Worm (Caenorhabditis elegans) whole organism, mixed stage, embryonic: Measurements from ENCODE around the gene srbc-37.

Experiments
- M03D4.4 ChIP-seq: sonication (generic microtip); optimal IDR thresholded peaks from 2 replicates; lab custom pipeline; 2017; ENCODE audit warnings: mild to moderate bottlenecking, missing genetic modification characterization, missing compliant biosample characterization
- bed-3 ChIP-seq: fragments of 200-800 bp; sonication (Bioruptor generic); optimal IDR thresholded peaks from 3 replicates; lab custom pipeline; 2018; ENCODE audit warnings: mild to moderate bottlenecking, missing genetic modification characterization, moderate library complexity, missing compliant biosample characterization
- blmp-1 ChIP-seq: fragments of 150-350 bp; optimal IDR thresholded peaks from 2 replicates; lab custom pipeline; 2014; ENCODE audit warnings: missing biosample characterization, missing genetic modification characterization
- ceh-83 ChIP-seq: fragments of 200-800 bp; sonication (Bioruptor generic); optimal IDR thresholded peaks from 2 replicates; lab custom pipeline; 2018; ENCODE audit warnings: mild to moderate bottlenecking, missing genetic modification characterization, missing compliant biosample characterization
- ces-1 ChIP-seq: fragments of 150-350 bp; optimal IDR thresholded peaks from 2 replicates; lab custom pipeline; 2014; ENCODE audit warnings: missing biosample characterization, missing genetic modification reagents, missing genetic modification characterization
- cnd-1 ChIP-seq: fragments of 200-800 bp; sonication (Bioruptor generic); optimal IDR thresholded peaks from 2 replicates; lab custom pipeline; 2018; ENCODE audit warnings: mild to moderate bottlenecking, missing genetic modification characterization, missing compliant biosample characterization
- drap-1 ChIP-seq: fragments of 200-800 bp; sonication (Bioruptor generic); optimal IDR thresholded peaks from 3 replicates; lab custom pipeline; 2018; ENCODE audit warnings: mild to moderate bottlenecking, missing genetic modification characterization, missing compliant biosample characterization
- elt-1 ChIP-seq: sonication (generic microtip); optimal IDR thresholded peaks from 2 replicates; lab custom pipeline; 2017; ENCODE audit warnings: missing genetic modification characterization, mild to moderate bottlenecking, missing compliant biosample characterization, antibody characterized with exemption, moderate library complexity, borderline replicate concordance; ENCODE audit not compliant: insufficient read depth
- elt-3 ChIP-seq: fragments of 150-350 bp; optimal IDR thresholded peaks from 2 replicates; lab custom pipeline; 2014; ENCODE audit warnings: missing biosample characterization, missing genetic modification characterization
- flh-1 ChIP-seq: fragments of 200-800 bp; sonication (Bioruptor generic); optimal IDR thresholded peaks from 2 replicates; lab custom pipeline; 2018; ENCODE audit warnings: mild to moderate bottlenecking, missing genetic modification characterization, moderate library complexity, missing compliant biosample characterization
- ham-2 ChIP-seq: fragments of 200-800 bp; sonication (Bioruptor generic); optimal IDR thresholded peaks from 2 replicates; lab custom pipeline; 2018; ENCODE audit warnings: mild to moderate bottlenecking, missing genetic modification characterization, missing compliant biosample characterization
- hlh-1 ChIP-seq: fragments of 150-350 bp; optimal IDR thresholded peaks from 2 replicates; lab custom pipeline; 2014; ENCODE audit warnings: missing biosample characterization, missing genetic modification reagents, missing genetic modification characterization
- lin-13 ChIP-seq: fragments of 150-350 bp; optimal IDR thresholded peaks from 2 replicates; lab custom pipeline; 2014; ENCODE audit warnings: missing biosample characterization, missing genetic modification characterization
- lin-32 ChIP-seq: fragments of 200-800 bp; sonication (Bioruptor generic); optimal IDR thresholded peaks from 2 replicates; lab custom pipeline; 2018; ENCODE audit warnings: mild to moderate bottlenecking, missing genetic modification characterization, missing compliant biosample characterization
- mab-5 ChIP-seq: fragments of 150-350 bp; optimal IDR thresholded peaks from 2 replicates; lab custom pipeline; 2014; ENCODE audit warnings: missing biosample characterization, missing genetic modification characterization
- mls-2 ChIP-seq: sonication (generic microtip); optimal IDR thresholded peaks from 2 replicates; lab custom pipeline; 2016; ENCODE audit warnings: mild to moderate bottlenecking, missing genetic modification characterization, moderate library complexity, missing compliant biosample characterization
- nhr-12 ChIP-seq: fragments of 150-350 bp; optimal IDR thresholded peaks from 2 replicates; lab custom pipeline; 2014; ENCODE audit warnings: missing biosample characterization, missing genetic modification characterization
- nhr-237 ChIP-seq: fragments of 150-350 bp; optimal IDR thresholded peaks from 2 replicates; lab custom pipeline; 2014; ENCODE audit warnings: missing biosample characterization, missing genetic modification characterization
- nhr-28 ChIP-seq: fragments of 150-350 bp; optimal IDR thresholded peaks from 2 replicates; lab custom pipeline; 2014; ENCODE audit warnings: missing biosample characterization, missing genetic modification characterization
- nhr-76 ChIP-seq: sonication (generic microtip); optimal IDR thresholded peaks from 2 replicates; lab custom pipeline; 2017; ENCODE audit warnings: missing biosample characterization, missing genetic modification characterization
- sem-2 ChIP-seq: fragments of 200-800 bp; sonication (Bioruptor generic); optimal IDR thresholded peaks from 2 replicates; lab custom pipeline; 2018; ENCODE audit warnings: mild to moderate bottlenecking, missing genetic modification characterization, missing compliant biosample characterization
- snpc-4 ChIP-seq: fragments of 150-350 bp; optimal IDR thresholded peaks from 2 replicates; lab custom pipeline; 2014; ENCODE audit warnings: missing biosample characterization, missing genetic modification characterization
- sptf-1 ChIP-seq: sonication (generic microtip); optimal IDR thresholded peaks from 2 replicates; lab custom pipeline; 2017; ENCODE audit warnings: mild to moderate bottlenecking, missing genetic modification characterization, moderate library complexity, missing compliant biosample characterization
- tbx-8 ChIP-seq: fragments of 200-800 bp; sonication (Bioruptor generic); optimal IDR thresholded peaks from 2 replicates; lab custom pipeline; 2018; ENCODE audit warnings: mild to moderate bottlenecking, missing genetic modification characterization, moderate library complexity, missing compliant biosample characterization
- unc-120 ChIP-seq: sonication (generic microtip); optimal IDR thresholded peaks from 2 replicates; lab custom pipeline; 2017; ENCODE audit warnings: missing genetic modification characterization, missing compliant biosample characterization; ENCODE audit not compliant: poor library complexity, severe bottlenecking
- unc-39 ChIP-seq: fragments of 150-350 bp; optimal IDR thresholded peaks from 2 replicates; lab custom pipeline; 2014; ENCODE audit warnings: missing biosample characterization, missing genetic modification characterization
- unc-62 ChIP-seq: fragments of 150-350 bp; optimal IDR thresholded peaks from 2 replicates; lab custom pipeline; 2014; ENCODE audit warnings: missing biosample characterization, missing genetic modification reagents, missing genetic modification characterization
- zip-8 ChIP-seq: fragments of 150-350 bp; optimal IDR thresholded peaks from 2 replicates; lab custom pipeline; 2014; ENCODE audit warnings: missing biosample characterization, missing genetic modification characterization
- ztf-11 ChIP-seq: fragments of 150-350 bp; optimal IDR thresholded peaks from 2 replicates; lab custom pipeline; 2014; ENCODE audit warnings: missing biosample characterization, missing genetic modification characterization

The srbc-37 gene

DNA sequence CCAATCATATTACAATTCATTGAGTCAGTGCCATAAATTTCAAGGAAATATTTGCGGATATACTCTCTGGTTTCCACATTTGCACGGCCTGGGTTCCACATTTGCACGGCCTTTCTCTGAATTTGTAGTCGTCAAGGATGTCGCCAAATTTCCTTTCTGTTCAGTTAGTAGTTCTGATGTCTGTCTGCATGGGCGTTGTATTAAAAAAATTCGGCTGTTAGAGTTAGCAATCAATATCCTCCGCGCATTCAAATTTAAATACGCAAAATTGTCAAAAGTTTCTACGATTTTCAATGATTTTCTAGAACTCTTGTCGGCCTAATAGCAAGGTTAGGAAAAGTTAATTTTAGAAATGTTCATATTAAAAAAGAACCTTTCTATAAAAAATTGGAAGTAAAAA is 6.4 kb upstream of the srbc-37 start, which contains the start of gene srj-52:
TSS of gene srj-52 (minus strand) at position 101 of the 400 bp plus-strand sequence.
- TF ChIP-seq nhr-76 (tag; lab: Kevin White, UChicago) (no peak), cnd-1 (no peak), ham-2 (GFP tag; lab: Kevin White, UChicago) (no peak), lin-13 (tag; lab: Kevin White, UChicago) (no peak), sem-2 (GFP tag; lab: Kevin White, UChicago) (no peak), bed-3 (GFP tag; lab: Kevin White, UChicago) (no peak), snpc-4 (tag; lab: Kevin White, UChicago) (no peak), mls-2 (tag; lab: Kevin White, UChicago) (no peak), unc-120 (no peak)

DNA sequence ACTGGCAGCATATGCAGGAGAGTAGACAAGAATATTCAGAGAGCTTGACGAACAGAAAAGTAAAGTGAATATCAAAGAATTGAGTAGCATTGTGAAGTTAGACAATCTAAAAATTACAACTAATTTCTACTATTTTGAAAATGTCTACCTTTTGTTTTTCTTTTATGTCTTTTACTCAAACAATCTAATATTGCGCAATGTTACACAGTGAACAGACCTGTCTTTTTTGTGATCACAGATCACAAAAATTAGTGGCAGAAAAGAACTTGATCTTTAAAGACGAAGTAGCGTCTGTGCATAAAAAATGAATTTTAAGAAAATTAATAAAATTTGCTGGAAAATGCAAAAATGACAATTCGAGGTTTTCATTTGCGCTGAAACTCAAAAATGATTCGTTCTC is 3.3 kb upstream of the srbc-37 start:
- TF ChIP-seq zip-8 (tag; lab: Kevin White, UChicago) (peak; percentile 74), drap-1 (GFP tag; lab: Kevin White, UChicago) (no peak)

DNA sequence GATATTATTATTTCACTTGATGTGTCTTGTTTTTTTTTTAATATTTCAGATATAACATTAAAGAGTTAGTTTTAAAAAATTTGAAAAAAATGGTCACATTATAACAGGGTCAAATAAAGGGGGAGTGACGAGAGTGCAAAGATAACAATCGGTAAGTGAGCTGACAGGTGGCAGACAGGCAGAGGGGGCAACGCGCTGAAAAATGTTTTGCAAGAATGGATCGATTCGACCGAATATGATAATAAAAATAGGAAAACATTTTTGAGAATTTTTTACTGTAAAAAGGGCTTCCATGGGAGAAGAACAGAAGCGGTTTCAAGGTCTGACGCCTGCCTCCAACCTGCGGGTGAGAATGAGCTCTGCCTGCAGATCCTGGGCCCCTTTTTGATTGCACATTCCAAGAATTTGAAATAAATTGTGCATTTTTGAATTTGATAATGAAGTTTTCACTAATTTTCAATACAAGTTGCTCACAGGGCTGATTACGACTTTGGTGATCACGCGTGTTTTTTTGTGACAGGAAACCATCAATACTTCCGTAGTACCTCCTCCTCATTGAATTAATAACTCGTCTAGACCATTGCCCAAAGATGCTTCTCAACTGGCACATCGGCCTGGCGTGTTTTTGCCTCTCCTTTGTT is 2.8 kb upstream of the srbc-37 start, which contains the start of the genes ugt-29 and srx-5:
TSS of gene ugt-29 (minus strand) at position 101 of the 641 bp plus-strand sequence.
TSS of gene srx-5 (plus strand) at position 591 of the 641 bp plus-strand sequence.
- TF ChIP-seq tbx-8 (GFP tag; lab: Kevin White, UChicago), result no peak
- TF ChIP-seq nhr-76 (tag; lab: Kevin White, UChicago), result no peak
- TF ChIP-seq elt-1 (tag; lab: Kevin White, UChicago), result no peak

DNA sequence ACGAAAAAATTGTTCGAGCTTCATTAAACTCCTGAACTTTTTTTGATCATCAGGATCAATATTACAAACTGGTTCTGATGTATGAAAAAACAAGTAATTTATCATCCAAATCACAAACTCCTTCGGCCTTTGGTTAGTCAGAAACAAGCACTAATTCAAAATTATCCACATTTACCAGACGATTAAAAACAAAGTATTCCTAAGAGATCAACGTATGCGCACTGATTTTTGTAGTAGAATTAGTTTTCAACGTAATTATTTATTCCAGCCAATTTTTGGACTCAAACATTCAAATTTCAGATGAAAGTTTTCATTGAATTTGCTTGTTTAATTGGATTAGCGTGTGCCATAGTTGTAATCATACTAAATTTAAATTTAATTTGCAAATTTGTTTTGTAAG is 4.6 kb downstream of the srbc-37 start, which contains the start of gene srbc-38:
TSS of gene srbc-38 (plus strand) at position 301 of the 400 bp plus-strand sequence.
- TF ChIP-seq ham-2 (GFP tag; lab: Kevin White, UChicago) (no peak), cnd-1 (no peak), lin-13 (tag; lab: Kevin White, UChicago) (no peak), blmp-1 (no peak), mls-2 (tag; lab: Kevin White, UChicago) (no peak), lin-32 (GFP tag; lab: Kevin White, UChicago) (no peak), nhr-28 (no peak), flh-1 (GFP tag; lab: Kevin White, UChicago) (no peak), unc-39 (tag; lab: Kevin White, UChicago) (no peak), tbx-8 (GFP tag; lab: Kevin White, UChicago) (no peak), ceh-83 (GFP tag; lab: Kevin White, UChicago) (no peak), sptf-1 (tag; lab: Kevin White, UChicago) (no peak), bed-3 (GFP tag; lab: Kevin White, UChicago) (no peak), ztf-11 (no peak)

DNA sequence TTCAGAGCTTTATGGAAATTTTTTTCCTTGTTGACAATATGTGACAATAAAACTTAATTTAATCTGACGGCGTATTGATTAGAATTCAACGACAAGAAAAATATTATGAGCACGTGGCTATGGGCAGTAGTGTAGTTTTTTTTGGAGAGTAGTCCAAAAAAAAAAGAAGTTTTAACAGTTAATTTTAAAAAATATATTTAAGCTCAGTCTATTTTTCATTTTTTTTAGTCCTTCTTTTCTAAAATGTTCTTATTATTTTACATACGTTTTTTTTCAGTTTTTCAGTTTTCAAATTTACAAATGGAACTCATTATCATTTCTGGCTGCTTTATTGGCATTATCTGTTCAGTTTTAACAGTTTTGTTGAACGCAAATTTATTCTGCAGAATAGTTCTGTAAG is 6.4 kb downstream of the srbc-37 start, which contains the start of gene srbc-39:
TSS of gene srbc-39 (plus strand) at position 301 of the 400 bp plus-strand sequence.
- TF ChIP-seq nhr-28 (no peak), ztf-11 (no peak), unc-62 (GFP tag; lab: Kevin White, UChicago) (no peak)

DNA sequence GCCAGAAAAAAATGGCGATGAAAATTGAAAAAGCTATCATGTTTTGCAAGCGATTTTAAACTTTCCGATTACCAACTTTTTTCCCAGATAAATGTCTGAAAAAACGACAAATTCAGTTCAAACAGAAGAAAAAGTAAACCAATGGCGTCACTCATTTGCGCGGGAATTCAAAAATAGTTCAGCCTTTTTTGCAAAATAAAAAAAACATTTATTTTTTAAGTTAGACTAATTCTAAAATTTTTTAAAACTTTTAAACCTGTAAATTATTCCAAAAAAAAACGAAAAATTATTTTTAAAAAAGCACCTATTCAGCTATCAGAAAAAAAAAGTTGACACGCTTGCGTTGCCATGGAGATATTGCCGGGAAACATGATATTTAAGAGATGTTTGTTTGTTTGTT is 10.5 kb downstream of the srbc-37 start, which contains the start of gene cyp-33C11:
TSS of gene cyp-33C11 (minus strand) at position 101 of the 400 bp plus-strand sequence.
- TF ChIP-seq nhr-237 (no peak), M03D4.4 (no peak), hlh-1 (tag; lab: Kevin White, UChicago) (no peak), sem-2 (GFP tag; lab: Kevin White, UChicago) (no peak)

DNA sequence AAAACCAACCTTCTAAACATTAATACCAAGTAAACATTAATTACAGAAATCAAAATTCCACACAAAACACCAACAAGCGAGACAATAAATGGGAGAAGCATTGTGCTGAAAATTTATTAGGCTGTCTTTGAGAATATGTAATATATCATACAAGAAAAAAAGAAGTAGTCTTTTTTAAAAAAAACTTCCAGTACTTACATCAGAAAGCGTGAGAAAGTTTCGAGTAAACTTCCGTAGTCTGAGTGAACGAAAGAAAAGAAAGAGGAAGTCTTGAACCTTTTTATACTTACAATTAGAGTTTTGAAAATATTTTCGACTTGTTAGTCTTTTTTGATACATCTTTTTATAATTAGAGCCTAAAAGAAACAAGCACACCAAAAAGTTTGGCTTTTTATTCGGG is 17.4 kb downstream of the srbc-37 start, which contains the start of gene srbc-40:
TSS of gene srbc-40 (minus strand) at position 101 of the 400 bp plus-strand sequence.
- TF ChIP-seq unc-39 (tag; lab: Kevin White, UChicago), result no peak
- TF ChIP-seq nhr-12 (tag; lab: Kevin White, UChicago), result no peak
- no peak for TF ChIP-seq ces-1
- TF ChIP-seq nhr-28, result no peak
- no peak for TF ChIP-seq unc-62 (GFP tag; lab: Kevin White, UChicago)
- no peak for TF ChIP-seq elt-1 (tag; lab: Kevin White, UChicago)
- TF ChIP-seq snpc-4 (tag; lab: Kevin White, UChicago), result no peak
- TF ChIP-seq flh-1 (GFP tag; lab: Kevin White, UChicago), result no peak
- TF ChIP-seq lin-13 (tag; lab: Kevin White, UChicago), result no peak
- TF ChIP-seq lin-32 (GFP tag; lab: Kevin White, UChicago), result no peak
- TF ChIP-seq ceh-83 (GFP tag; lab: Kevin White, UChicago), result no peak
- no peak for TF ChIP-seq elt-3 (tag; lab: Kevin White, UChicago)
- no peak for TF ChIP-seq mab-5 (tag; lab: Kevin White, UChicago)
- no peak for TF ChIP-seq tbx-8 (GFP tag; lab: Kevin White, UChicago)
- TF ChIP-seq unc-120, result no peak
- no peak for TF ChIP-seq sptf-1 (tag; lab: Kevin White, UChicago)
